In genomic region chr3R:20291594-20291993, dm6 we compare ENCODE assay signal across 2 fruit fly cellular contexts.
TF ChIP-seq lines count a peak whose summit lies in the region.

No protein-coding gene starts in this region.

TF ChIP-seq in whole organism, embryonic, 481 proteins besides CTCF, POLR2A, EP300 and RAD21 (continued from another document):
- TF ChIP-seq CG9609 (GFP tag; optimal IDR thresholded peaks at IDR 0.05; lab: Kevin White, UChicago) (no peak), hbn (GFP tag; IDR thresholded peaks at IDR 0.05; lab: Robert Waterston, UW; ENCODE audit: partially characterized antibody) (no peak), Usf (GFP tag; optimal IDR thresholded peaks at IDR 0.05; lab: Kevin White, UChicago) (no peak), CG17568 (GFP tag; optimal IDR thresholded peaks at IDR 0.05; lab: Kevin White, UChicago) (no peak), CG5245 (GFP tag; optimal IDR thresholded peaks at IDR 0.05; lab: Kevin White, UChicago) (no peak), CG14710 (tag; optimal IDR thresholded peaks at IDR 0.05; lab: Kevin White, UChicago) (peak; percentile 9), az2 (GFP tag; optimal IDR thresholded peaks at IDR 0.05; lab: Kevin White, UChicago) (no peak), CG32767 (GFP tag; IDR thresholded peaks at IDR 0.05; lab: Robert Waterston, UW) (no peak), dysf (GFP tag; IDR thresholded peaks at IDR 0.05; lab: Robert Waterston, UW) (no peak), NC2α (GFP tag; optimal IDR thresholded peaks at IDR 0.05; lab: Kevin White, UChicago) (no peak), CG10979 (tag; optimal IDR thresholded peaks at IDR 0.05; lab: Kevin White, UChicago) (peak; percentile 31)
TF ChIP-seq in whole organism, embryonic: peak in this region for 9.

TF ChIP-seq in whole organism, prepupa, 60 proteins besides CTCF, POLR2A, EP300 and RAD21 (continued from another document):
- TF ChIP-seq esn (GFP tag; optimal IDR thresholded peaks at IDR 0.05; lab: Kevin White, UChicago) (peak; percentile 28), CG6854 (GFP tag; optimal IDR thresholded peaks at IDR 0.05; lab: Kevin White, UChicago) (no peak), spab (GFP tag; optimal IDR thresholded peaks at IDR 0.05; lab: Kevin White, UChicago) (peak; percentile 7), CG16779 (tag; optimal IDR thresholded peaks at IDR 0.05; lab: Kevin White, UChicago) (no peak), Met (GFP tag; optimal IDR thresholded peaks at IDR 0.05; lab: Kevin White, UChicago) (peak; percentile 7), cyc (GFP tag; optimal IDR thresholded peaks at IDR 0.05; lab: Kevin White, UChicago) (no peak), pdm3 (GFP tag; optimal IDR thresholded peaks at IDR 0.05; lab: Kevin White, UChicago) (peak; percentile 30), Hr39 (GFP tag; optimal IDR thresholded peaks at IDR 0.05; lab: Kevin White, UChicago) (no peak), CG6808 (GFP tag; optimal IDR thresholded peaks at IDR 0.05; lab: Kevin White, UChicago) (peak; percentile 0), vri (GFP tag; optimal IDR thresholded peaks at IDR 0.05; lab: Kevin White, UChicago) (no peak), Eip78C (GFP tag; lab: Kevin White, UChicago) (peak; percentile 86), svp (GFP tag; lab: Kevin White, UChicago) (peak; percentile 76), OdsH (GFP tag; optimal IDR thresholded peaks at IDR 0.05; lab: Kevin White, UChicago) (peak; percentile 12)
